Worm (Caenorhabditis elegans) whole organism, late embryonic: ENCODE data around the gene Y57A10C.10.

Source experiments
- C08G9.2 ChIP-seq: sonication (generic microtip); optimal IDR thresholded peaks from 2 replicates; lab custom pipeline; 2016; ENCODE audit warnings: mild to moderate bottlenecking, missing genetic modification characterization, moderate library complexity, missing compliant biosample characterization
- C38D4.7 ChIP-seq: fragments of 200-800 bp; sonication (Bioruptor generic); optimal IDR thresholded peaks from 2 replicates; lab custom pipeline; 2018; ENCODE audit warnings: mild to moderate bottlenecking, missing genetic modification characterization, moderate library complexity, missing compliant biosample characterization
- F13H6.1 ChIP-seq: sonication (generic microtip); optimal IDR thresholded peaks from 2 replicates; lab custom pipeline; 2016; ENCODE audit warnings: missing genetic modification characterization, missing compliant biosample characterization
- K02D7.2 ChIP-seq: sonication (generic microtip); optimal IDR thresholded peaks from 2 replicates; lab custom pipeline; 2017; ENCODE audit warnings: mild to moderate bottlenecking, missing genetic modification characterization, missing compliant biosample characterization
- ama-1 ChIP-seq: fragments of 150-350 bp; optimal IDR thresholded peaks from 2 replicates; lab custom pipeline; 2014
- ceh-18 ChIP-seq: sonication (generic microtip); optimal IDR thresholded peaks from 2 replicates; lab custom pipeline; 2016; ENCODE audit warnings: missing genetic modification characterization, missing compliant biosample characterization
- ceh-2 ChIP-seq: sonication (generic microtip); optimal IDR thresholded peaks from 2 replicates; lab custom pipeline; 2016; ENCODE audit warnings: missing genotype, missing genetic modification characterization, missing compliant biosample characterization
- ceh-24 ChIP-seq: sonication (generic microtip); optimal IDR thresholded peaks from 2 replicates; lab custom pipeline; 2016; ENCODE audit warnings: mild to moderate bottlenecking, missing genetic modification characterization, missing compliant biosample characterization
- ceh-31 ChIP-seq: sonication (generic microtip); optimal IDR thresholded peaks from 2 replicates; lab custom pipeline; 2016; ENCODE audit warnings: missing genetic modification characterization, missing compliant biosample characterization
- ceh-34 ChIP-seq: sonication (generic microtip); optimal IDR thresholded peaks from 2 replicates; lab custom pipeline; 2016; ENCODE audit warnings: mild to moderate bottlenecking, missing genetic modification characterization, missing compliant biosample characterization
- ceh-48 ChIP-seq: sonication (generic microtip); optimal IDR thresholded peaks from 2 replicates; lab custom pipeline; 2016; ENCODE audit warnings: missing genetic modification characterization, inconsistent platforms, missing compliant biosample characterization
- ceh-6 ChIP-seq: fragments of 200-800 bp; sonication (Bioruptor generic); optimal IDR thresholded peaks from 2 replicates; lab custom pipeline; 2018; ENCODE audit warnings: mild to moderate bottlenecking, missing genetic modification characterization, missing compliant biosample characterization
- ceh-9 ChIP-seq: sonication (generic microtip); optimal IDR thresholded peaks from 2 replicates; lab custom pipeline; 2016; ENCODE audit warnings: mild to moderate bottlenecking, missing genetic modification characterization, inconsistent platforms, missing compliant biosample characterization
- che-1 ChIP-seq: sonication (generic microtip); optimal IDR thresholded peaks from 2 replicates; lab custom pipeline; 2016; ENCODE audit warnings: mild to moderate bottlenecking, missing genetic modification characterization, missing compliant biosample characterization
- dmd-4 ChIP-seq: sonication (generic microtip); optimal IDR thresholded peaks from 2 replicates; lab custom pipeline; 2016; ENCODE audit warnings: borderline replicate concordance, missing genetic modification characterization, missing compliant biosample characterization
- dve-1 ChIP-seq: sonication (generic microtip); optimal IDR thresholded peaks from 2 replicates; lab custom pipeline; 2017; ENCODE audit warnings: antibody characterized with exemption, mild to moderate bottlenecking, missing genetic modification characterization, missing compliant biosample characterization
- elt-2 ChIP-seq: sonication (generic microtip); optimal IDR thresholded peaks from 2 replicates; lab custom pipeline; 2016; ENCODE audit warnings: missing genetic modification reagents, missing genetic modification characterization, missing compliant biosample characterization
- ets-4 ChIP-seq: sonication (generic microtip); optimal IDR thresholded peaks from 2 replicates; lab custom pipeline; 2016; ENCODE audit warnings: missing genetic modification characterization, missing compliant biosample characterization
- eyg-1 ChIP-seq: sonication (generic microtip); optimal IDR thresholded peaks from 2 replicates; lab custom pipeline; 2016; ENCODE audit warnings: missing genotype, missing genetic modification characterization, missing compliant biosample characterization
- fax-1 ChIP-seq: sonication (generic microtip); optimal IDR thresholded peaks from 2 replicates; lab custom pipeline; 2016; ENCODE audit warnings: missing genotype, missing genetic modification characterization, missing compliant biosample characterization
- fkh-6 ChIP-seq: sonication (generic microtip); optimal IDR thresholded peaks from 2 replicates; lab custom pipeline; 2016; ENCODE audit warnings: missing genetic modification characterization, missing compliant biosample characterization
- gmeb-2 ChIP-seq: sonication (generic microtip); optimal IDR thresholded peaks from 2 replicates; lab custom pipeline; 2016; ENCODE audit warnings: missing genetic modification characterization, inconsistent platforms, missing compliant biosample characterization
- hlh-15 ChIP-seq: sonication (generic microtip); optimal IDR thresholded peaks from 2 replicates; lab custom pipeline; 2016; ENCODE audit warnings: missing genetic modification characterization, missing compliant biosample characterization
- hlh-30 ChIP-seq: sonication (generic microtip); optimal IDR thresholded peaks from 2 replicates; lab custom pipeline; 2017; ENCODE audit warnings: antibody characterized with exemption, missing genetic modification characterization, missing compliant biosample characterization; ENCODE audit not compliant: insufficient read depth
- hlh-6 ChIP-seq: sonication (generic microtip); optimal IDR thresholded peaks from 2 replicates; lab custom pipeline; 2016; ENCODE audit warnings: missing genotype, missing genetic modification characterization, missing compliant biosample characterization
- lim-6 ChIP-seq: sonication (generic microtip); optimal IDR thresholded peaks from 2 replicates; lab custom pipeline; 2016; ENCODE audit warnings: missing genetic modification characterization, missing compliant biosample characterization
- lin-11 ChIP-seq: fragments of 200-800 bp; sonication (Bioruptor generic); optimal IDR thresholded peaks from 2 replicates; lab custom pipeline; 2018; ENCODE audit warnings: mild to moderate bottlenecking, missing genetic modification characterization, missing compliant biosample characterization
- nfya-1 ChIP-seq: sonication (generic microtip); optimal IDR thresholded peaks from 2 replicates; lab custom pipeline; 2017; ENCODE audit warnings: missing genetic modification characterization, mild to moderate bottlenecking, missing compliant biosample characterization, antibody characterized with exemption, moderate library complexity
- nhr-232 ChIP-seq: sonication (generic microtip); optimal IDR thresholded peaks from 2 replicates; lab custom pipeline; 2016; ENCODE audit warnings: missing genetic modification characterization, missing compliant biosample characterization
- npax-4 ChIP-seq: sonication (generic microtip); optimal IDR thresholded peaks from 2 replicates; lab custom pipeline; 2016; ENCODE audit warnings: missing genetic modification characterization, missing compliant biosample characterization
- odd-2 ChIP-seq: sonication (generic microtip); optimal IDR thresholded peaks from 2 replicates; lab custom pipeline; 2017; ENCODE audit warnings: antibody characterized with exemption, mild to moderate bottlenecking, missing genetic modification characterization, missing compliant biosample characterization
- pax-1 ChIP-seq: fragments of 150-350 bp; optimal IDR thresholded peaks from 2 replicates; lab custom pipeline; 2014; ENCODE audit warnings: missing biosample characterization, missing genetic modification characterization
- pha-2 ChIP-seq: sonication (generic microtip); optimal IDR thresholded peaks from 2 replicates; lab custom pipeline; 2017; ENCODE audit warnings: mild to moderate bottlenecking, missing genetic modification characterization, missing compliant biosample characterization
- pha-4 ChIP-seq: fragments of 150-350 bp; optimal IDR thresholded peaks from 2 replicates; lab custom pipeline; 2018; ENCODE audit warnings: missing biosample characterization, missing genetic modification reagents, missing genetic modification characterization
- pros-1 ChIP-seq: fragments of 150-350 bp; optimal IDR thresholded peaks from 2 replicates; lab custom pipeline; 2014; ENCODE audit warnings: missing biosample characterization, missing genetic modification reagents, missing genetic modification characterization
- ref-2 ChIP-seq: sonication (generic microtip); optimal IDR thresholded peaks from 2 replicates; lab custom pipeline; 2016; ENCODE audit warnings: missing genetic modification characterization, missing compliant biosample characterization
- sdc-2 ChIP-seq: sonication (generic microtip); optimal IDR thresholded peaks from 2 replicates; lab custom pipeline; 2016; ENCODE audit warnings: missing genotype, missing genetic modification characterization, missing compliant biosample characterization
- sox-4 ChIP-seq: sonication (generic microtip); optimal IDR thresholded peaks from 2 replicates; lab custom pipeline; 2017; ENCODE audit warnings: mild to moderate bottlenecking, missing genetic modification characterization, inconsistent platforms, missing compliant biosample characterization
- syd-9 ChIP-seq: sonication (generic microtip); optimal IDR thresholded peaks from 2 replicates; lab custom pipeline; 2016; ENCODE audit warnings: mild to moderate bottlenecking, missing genetic modification characterization, moderate library complexity, missing compliant biosample characterization
- tbx-2 ChIP-seq: sonication (generic microtip); optimal IDR thresholded peaks from 2 replicates; lab custom pipeline; 2016; ENCODE audit warnings: missing genetic modification characterization, missing compliant biosample characterization
- tbx-7 ChIP-seq: sonication (generic microtip); optimal IDR thresholded peaks from 2 replicates; lab custom pipeline; 2016; ENCODE audit warnings: missing genotype, missing genetic modification characterization, missing compliant biosample characterization
- ttx-3 ChIP-seq: sonication (generic microtip); optimal IDR thresholded peaks from 2 replicates; lab custom pipeline; 2016; ENCODE audit warnings: missing genetic modification reagents, missing genetic modification characterization, missing compliant biosample characterization
- unc-42 ChIP-seq: sonication (generic microtip); optimal IDR thresholded peaks from 2 replicates; lab custom pipeline; 2016; ENCODE audit warnings: missing genotype, missing genetic modification characterization, missing compliant biosample characterization
- unc-55 ChIP-seq: sonication (generic microtip); optimal IDR thresholded peaks from 2 replicates; lab custom pipeline; 2017; ENCODE audit warnings: missing biosample characterization, missing genetic modification reagents, missing genetic modification characterization
- unc-86 ChIP-seq: sonication (generic microtip); optimal IDR thresholded peaks from 2 replicates; lab custom pipeline; 2016; ENCODE audit warnings: missing genetic modification characterization, missing compliant biosample characterization
- ztf-16 ChIP-seq: sonication (generic microtip); optimal IDR thresholded peaks from 2 replicates; lab custom pipeline; 2017; ENCODE audit warnings: missing genetic modification characterization, missing compliant biosample characterization

The Y57A10C.10 gene

DNA sequence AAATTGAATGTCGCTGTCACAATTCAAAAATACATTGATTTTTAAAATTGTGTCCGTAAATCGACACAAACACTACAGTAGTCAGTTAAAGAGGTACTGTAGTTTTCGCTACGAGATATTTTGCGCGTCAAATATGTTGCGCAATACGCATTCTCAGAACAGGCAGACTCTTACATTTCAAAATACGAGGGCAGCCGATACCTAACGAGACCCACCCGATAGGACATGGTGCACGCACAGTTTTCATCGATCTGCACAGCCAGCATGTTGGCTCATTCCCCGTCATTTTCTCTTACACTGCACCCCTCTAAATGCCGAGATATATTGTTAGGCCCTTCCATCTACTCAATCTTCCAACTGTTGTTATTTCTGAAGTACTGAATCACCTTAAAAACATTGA lies 21.2 kb upstream of the Y57A10C.10 start, which contains the start of gene F15A4.2:
Gene F15A4.2 (plus strand): TSS at position 301 of the 400 bp plus-strand sequence.
- TF ChIP-seq eyg-1 (no peak), npax-4 (tag; lab: Kevin White, UChicago) (no peak), ceh-24 (tag; lab: Kevin White, UChicago) (no peak), fax-1 (tag; lab: Kevin White, UChicago) (no peak), elt-2 (no peak)

DNA sequence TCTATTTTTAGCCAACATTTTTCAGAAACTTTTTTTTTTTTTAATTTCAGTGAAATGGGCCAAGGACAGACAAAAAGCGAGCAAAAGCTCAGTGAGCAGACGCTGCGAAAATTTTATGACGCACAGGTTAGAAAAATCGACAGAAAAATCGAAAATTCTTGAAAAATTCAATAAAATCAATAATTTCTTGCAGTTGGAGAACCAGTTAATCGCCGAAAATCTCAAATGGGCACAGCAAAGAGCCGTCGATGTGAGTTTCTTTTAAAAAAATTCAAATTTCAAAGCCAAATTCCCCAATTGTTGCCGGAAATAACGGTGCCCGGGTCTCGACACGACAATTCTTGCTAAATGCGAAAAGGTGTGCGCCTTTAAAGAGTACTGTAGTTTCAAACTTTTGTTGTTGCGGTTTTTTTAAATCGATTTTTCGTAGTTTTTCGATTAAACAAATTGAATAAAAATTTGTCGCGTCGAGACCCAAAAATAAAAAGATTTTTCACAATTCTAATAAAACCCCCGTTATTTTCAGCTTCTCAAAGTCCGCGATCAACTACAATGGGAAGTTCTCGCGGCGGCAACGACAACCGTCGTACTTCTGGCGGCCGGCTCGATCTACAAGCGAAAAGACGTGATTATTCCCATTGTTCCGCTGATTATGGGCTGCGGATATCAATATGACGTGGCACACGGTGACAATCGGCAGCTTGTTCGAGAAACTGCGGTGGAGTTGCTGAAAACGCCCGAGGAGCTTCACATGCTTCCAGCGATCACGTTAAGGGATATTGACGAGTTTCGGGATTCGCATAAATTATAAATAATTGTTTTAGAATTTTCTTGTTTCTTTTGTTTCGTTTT lies 19.8 kb upstream of the Y57A10C.10 start, which contains the start of gene tag-280:
Gene tag-280 (plus strand): TSS at position 51 of the 852 bp plus-strand sequence.
- TF ChIP-seq odd-2 (tag; lab: Kevin White, UChicago) (no peak), C38D4.7 (GFP tag; lab: Kevin White, UChicago) (no peak)

DNA sequence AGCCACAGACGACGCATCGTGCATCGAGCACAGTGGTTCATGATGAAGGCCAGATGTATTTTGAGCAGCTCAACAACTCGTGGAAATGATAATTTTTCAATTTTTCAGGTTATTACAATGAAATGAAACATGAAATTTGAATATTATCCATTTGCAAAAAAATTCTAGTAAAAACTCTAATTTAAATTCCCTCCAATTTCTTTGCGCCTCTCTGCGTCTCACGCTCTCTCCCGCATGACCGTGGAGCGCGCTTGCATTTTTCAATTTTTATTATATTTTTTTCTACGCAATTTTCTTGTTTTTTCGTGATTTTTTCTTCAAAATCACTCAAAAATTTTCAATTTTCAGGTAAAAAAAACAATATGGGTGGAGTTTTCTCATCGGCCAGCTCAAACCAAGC lies 18.4 kb upstream of the Y57A10C.10 start, which contains the start of gene tag-281:
Gene tag-281 (plus strand): TSS at position 340 of the 400 bp plus-strand sequence.
- TF ChIP-seq ceh-6 (GFP tag; lab: Kevin White, UChicago) (no peak), dve-1 (tag; lab: Kevin White, UChicago) (no peak), pax-1 (peak; percentile 6), sdc-2 (tag; lab: Kevin White, UChicago) (no peak), ztf-16 (tag; lab: Kevin White, UChicago) (no peak), elt-2 (no peak), hlh-15 (tag; lab: Kevin White, UChicago) (no peak), unc-86 (tag; lab: Kevin White, UChicago) (peak; percentile 21), ceh-18 (tag; lab: Kevin White, UChicago) (peak; percentile 25), nfya-1 (tag; lab: Kevin White, UChicago) (peak; percentile 68), tbx-2 (tag; lab: Kevin White, UChicago) (no peak), K02D7.2 (tag; lab: Kevin White, UChicago) (no peak), F13H6.1 (tag; lab: Kevin White, UChicago) (no peak), fkh-6 (tag; lab: Kevin White, UChicago) (no peak), lin-11 (no peak), sox-4 (tag; lab: Kevin White, UChicago) (no peak), ets-4 (tag; lab: Kevin White, UChicago) (no peak), ceh-2 (no peak), C38D4.7 (GFP tag; lab: Kevin White, UChicago) (no peak), syd-9 (no peak), C08G9.2 (tag; lab: Kevin White, UChicago) (no peak), unc-55 (GFP tag; lab: Kevin White, UChicago) (no peak), hlh-6 (no peak), pha-2 (tag; lab: Kevin White, UChicago) (no peak), ttx-3 (tag; lab: Kevin White, UChicago) (no peak), fax-1 (tag; lab: Kevin White, UChicago) (no peak), ceh-9 (tag; lab: Kevin White, UChicago) (no peak), che-1 (tag; lab: Kevin White, UChicago) (no peak), npax-4 (tag; lab: Kevin White, UChicago) (no peak), lim-6 (tag; lab: Kevin White, UChicago) (no peak), nhr-232 (no peak), ref-2 (tag; lab: Kevin White, UChicago) (no peak), ama-1 (lab: Kevin White, UChicago) (no peak), pros-1 (tag; lab: Kevin White, UChicago) (no peak), hlh-30 (tag; lab: Kevin White, UChicago) (no peak), tbx-7 (tag; lab: Kevin White, UChicago) (no peak), ceh-31 (tag; lab: Kevin White, UChicago) (peak; percentile 15), unc-42 (tag; lab: Kevin White, UChicago) (peak; percentile 47), pha-4 (tag; lab: Kevin White, UChicago) (no peak), ceh-34 (peak; percentile 12), ceh-48 (peak; percentile 3), dmd-4 (no peak), gmeb-2 (tag; lab: Kevin White, UChicago) (no peak)
